Fruit fly (Drosophila melanogaster) Kc167 (cell line): ENCODE results near the gene CCDC53.

ENCODE experiments used
- h ChIP-seq: fragments of >200 bp; optimal IDR thresholded peaks from 3 replicates; lab custom pipeline; 2018; ENCODE audit warnings: missing external identifiers
- insv ChIP-seq: fragments of >200 bp; optimal IDR thresholded peaks from 3 replicates; lab custom pipeline; 2018; ENCODE audit warnings: missing external identifiers

DNA sequence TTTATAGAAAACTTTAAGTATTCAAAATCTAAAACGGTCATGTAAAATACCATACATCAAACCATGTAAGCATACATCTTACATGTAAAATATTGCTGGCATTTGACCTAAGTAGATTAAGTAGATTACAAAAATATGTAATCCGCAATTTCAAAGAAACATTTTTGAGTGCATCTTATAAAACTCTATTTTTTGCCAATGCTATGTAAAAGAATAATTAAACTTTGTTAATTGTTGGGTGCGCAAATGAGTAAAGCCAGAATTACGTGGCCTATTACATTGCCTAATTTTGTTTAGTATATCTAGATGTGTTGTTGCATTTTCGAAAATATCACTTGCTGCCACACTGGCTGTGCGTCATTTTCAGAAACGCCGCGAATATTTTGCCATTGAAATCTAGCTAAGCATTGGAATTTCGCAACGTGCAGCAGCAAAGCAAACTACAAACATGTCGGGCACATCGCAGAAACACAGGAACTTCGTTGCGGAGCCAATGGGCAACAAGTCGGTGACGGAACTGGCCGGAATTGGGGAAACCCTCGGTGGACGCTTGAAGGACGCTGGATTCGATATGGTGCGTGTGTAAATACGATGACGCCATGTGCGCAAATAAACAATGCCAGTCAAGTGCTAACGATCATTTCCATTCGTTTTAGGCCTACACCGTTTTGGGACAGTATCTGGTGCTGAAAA is 11.6 kb upstream of the CCDC53 start, which contains the start of gene baf:
- no peak for TF ChIP-seq h (lab: Kevin White, UChicago)
- TF ChIP-seq insv (lab: Kevin White, UChicago): no peak
